Fruit fly (Drosophila melanogaster) whole organism, embryonic: ENCODE data around the gene Nup107.

Experiments used
- Bdp1 ChIP-seq: fragments of 200-800 bp; sonication (Bioruptor generic); optimal IDR thresholded peaks from 3 replicates; lab custom pipeline; 2016; ENCODE audit warnings: missing biosample characterization, missing genetic modification characterization
- Bgb ChIP-seq: fragments of 200-800 bp; sonication (Bioruptor generic); IDR thresholded peaks from 2 replicates; pipeline ENCODE4 v1.3.6; 2022; ENCODE audit warnings: missing biosample characterization, missing genetic modification characterization; ENCODE audit not compliant: partially characterized antibody
- BtbVII ChIP-seq: fragments of 200-800 bp; sonication (Bioruptor generic); optimal IDR thresholded peaks from 3 replicates; lab custom pipeline; 2017; ENCODE audit warnings: missing biosample characterization, mild to moderate bottlenecking, missing genetic modification characterization
- C15 ChIP-seq: fragments of 200-800 bp; sonication (Bioruptor generic); IDR thresholded peaks from 3 replicates; pipeline ENCODE4 v1.3.6; 2022; ENCODE audit warnings: missing biosample characterization, missing genetic modification characterization
- CG11247 ChIP-seq: fragments of 200-800 bp; sonication (Bioruptor generic); IDR thresholded peaks from 2 replicates; pipeline ENCODE4 v1.3.6; 2022; ENCODE audit warnings: missing biosample characterization, missing genetic modification characterization
- CG11695 ChIP-seq: fragments of 200-800 bp; sonication (Bioruptor generic); IDR thresholded peaks from 3 replicates; pipeline ENCODE4 v1.3.6; 2022; ENCODE audit warnings: missing biosample characterization, missing genetic modification characterization
- CG12942 ChIP-seq: fragments of 200-800 bp; sonication (Bioruptor generic); optimal IDR thresholded peaks from 3 replicates; lab custom pipeline; 2016; ENCODE audit warnings: missing biosample characterization, missing genetic modification characterization
- CG15269 ChIP-seq: fragments of 200-800 bp; sonication (Bioruptor generic); optimal IDR thresholded peaks from 2 replicates; lab custom pipeline; 2018; ENCODE audit warnings: missing biosample characterization, mild to moderate bottlenecking, missing genetic modification characterization, moderate library complexity
- CG1603 ChIP-seq: fragments of 200-800 bp; sonication (Bioruptor generic); optimal IDR thresholded peaks from 2 replicates; lab custom pipeline; 2019; ENCODE audit warnings: missing biosample characterization, mild to moderate bottlenecking, missing genetic modification characterization, moderate library complexity
- CG17912 ChIP-seq: fragments of 200-800 bp; sonication (Bioruptor generic); optimal IDR thresholded peaks from 2 replicates; lab custom pipeline; 2018; ENCODE audit warnings: missing biosample characterization, mild to moderate bottlenecking, missing genetic modification characterization
- CG18599 ChIP-seq: fragments of 200-800 bp; sonication (Bioruptor generic); optimal IDR thresholded peaks from 3 replicates; lab custom pipeline; 2017; ENCODE audit warnings: missing biosample characterization, missing genetic modification characterization, mild to moderate bottlenecking, moderate library complexity, missing genetic modification reagents
- CG2202 ChIP-seq: fragments of 200-800 bp; sonication (Bioruptor generic); optimal IDR thresholded peaks from 2 replicates; lab custom pipeline; 2018; ENCODE audit warnings: missing biosample characterization, mild to moderate bottlenecking, missing genetic modification characterization
- CG30431 ChIP-seq: fragments of 200-800 bp; sonication (Bioruptor generic); optimal IDR thresholded peaks from 2 replicates; lab custom pipeline; 2017; ENCODE audit warnings: missing biosample characterization, missing genetic modification characterization
- CG3407 ChIP-seq: fragments of 200-800 bp; sonication (Bioruptor generic); optimal IDR thresholded peaks from 2 replicates; lab custom pipeline; 2018; ENCODE audit warnings: missing biosample characterization, mild to moderate bottlenecking, missing genetic modification characterization
- CG4328 ChIP-seq: fragments of 200-800 bp; sonication (Bioruptor generic); optimal IDR thresholded peaks from 3 replicates; lab custom pipeline; 2017; ENCODE audit warnings: missing biosample characterization, missing genetic modification reagents, missing genetic modification characterization
- CG4404 ChIP-seq: fragments of 200-800 bp; sonication (Bioruptor generic); IDR thresholded peaks from 2 replicates; pipeline ENCODE4 v1.3.6; 2022; ENCODE audit warnings: missing biosample characterization, missing genetic modification characterization
- CG8765 ChIP-seq: fragments of 200-800 bp; sonication (Bioruptor generic); IDR thresholded peaks from 2 replicates; pipeline ENCODE4 v1.3.6; 2022; ENCODE audit warnings: missing biosample characterization, missing genetic modification characterization
- CG8944 ChIP-seq: fragments of 200-800 bp; sonication (Bioruptor generic); optimal IDR thresholded peaks from 3 replicates; lab custom pipeline; 2016; ENCODE audit warnings: missing biosample characterization, missing genetic modification characterization
- CTCF ChIP-seq: fragments of 200-800 bp; sonication (Bioruptor generic); optimal IDR thresholded peaks from 2 replicates; lab custom pipeline; 2017; ENCODE audit warnings: missing biosample characterization, mild to moderate bottlenecking, missing genetic modification characterization, moderate library complexity
- Dp ChIP-seq: fragments of 200-800 bp; sonication (Bioruptor generic); optimal IDR thresholded peaks from 2 replicates; lab custom pipeline; 2018; ENCODE audit warnings: missing biosample characterization, mild to moderate bottlenecking, missing genetic modification characterization, moderate library complexity
- Elba2 ChIP-seq: fragments of 200-800 bp; sonication (Bioruptor generic); optimal IDR thresholded peaks from 3 replicates; lab custom pipeline; 2016; ENCODE audit warnings: missing biosample characterization, missing genetic modification characterization
- Ets65A ChIP-seq: fragments of 200-800 bp; sonication (Bioruptor generic); peaks from one replicate; lab custom pipeline; 2016; ENCODE audit warnings: missing biosample characterization, missing genetic modification characterization
- Hmx ChIP-seq: fragments of 200-800 bp; sonication (Bioruptor generic); optimal IDR thresholded peaks from 2 replicates; lab custom pipeline; 2016; ENCODE audit warnings: missing biosample characterization, missing genetic modification characterization
- Hr78 ChIP-seq, 2 experiments: fragments of 200-800 bp in 1 of 2; fragments of >200 bp in 1 of 2; sonication (Bioruptor generic) in 1 of 2; optimal IDR thresholded peaks; 2 replicates each; lab custom pipeline; 2017 to 2019; ENCODE audit warnings: missing biosample characterization in 2 of 2, missing genetic modification characterization in 2 of 2, mild to moderate bottlenecking in 1 of 2, moderate library complexity in 1 of 2
- Max ChIP-seq: fragments of 200-800 bp; sonication (Bioruptor generic); optimal IDR thresholded peaks from 2 replicates; lab custom pipeline; 2016; ENCODE audit warnings: missing biosample characterization, mild to moderate bottlenecking, missing genetic modification characterization
- Oaz ChIP-seq: fragments of 200-800 bp; sonication (Bioruptor generic); IDR thresholded peaks from 2 replicates; pipeline ENCODE4 v1.3.6; 2022; ENCODE audit warnings: missing biosample characterization, missing genetic modification characterization
- Optix ChIP-seq: fragments of 200-800 bp; sonication (Bioruptor generic); IDR thresholded peaks from 3 replicates; pipeline ENCODE4 v1.3.6; 2022; ENCODE audit warnings: missing biosample characterization, missing genetic modification characterization
- al ChIP-seq: fragments of 200-800 bp; sonication (Bioruptor generic); IDR thresholded peaks from 2 replicates; pipeline ENCODE4 v1.3.6; 2022; ENCODE audit warnings: missing biosample characterization, missing genetic modification characterization
- bsh ChIP-seq, 2 experiments: fragments of 200-800 bp; sonication (Bioruptor generic); optimal IDR thresholded peaks; 2 replicates each; lab custom pipeline; 2017 to 2018; ENCODE audit warnings: mild to moderate bottlenecking in 2 of 2, missing biosample characterization in 2 of 2, missing genetic modification characterization in 2 of 2, moderate library complexity in 1 of 2
- cato ChIP-seq: fragments of 200-800 bp; sonication (Bioruptor generic); optimal IDR thresholded peaks from 2 replicates; lab custom pipeline; 2016; ENCODE audit warnings: missing biosample characterization, missing genetic modification characterization, borderline replicate concordance
- chn ChIP-seq: fragments of 200-800 bp; sonication (Bioruptor generic); optimal IDR thresholded peaks from 2 replicates; lab custom pipeline; 2016; ENCODE audit warnings: missing biosample characterization, missing genetic modification characterization
- crp ChIP-seq, 2 experiments: fragments of 200-800 bp; sonication (Bioruptor generic); optimal IDR thresholded peaks; 2 replicates in 1 of 2; 3 replicates in 1 of 2; lab custom pipeline; 2017; ENCODE audit warnings: missing biosample characterization in 2 of 2, missing genetic modification characterization in 2 of 2, mild to moderate bottlenecking in 1 of 2, moderate library complexity in 1 of 2
- dan ChIP-seq: fragments of 200-800 bp; sonication (Bioruptor generic); IDR thresholded peaks from 2 replicates; pipeline ENCODE4 v1.3.6; 2022; ENCODE audit warnings: missing biosample characterization, missing genetic modification characterization
- dpn ChIP-seq, 2 experiments: fragments of 200-800 bp; sonication (Bioruptor generic); optimal IDR thresholded peaks; 3 replicates each; lab custom pipeline; 2016; ENCODE audit warnings: missing biosample characterization in 2 of 2, missing genetic modification characterization in 2 of 2
- gsb ChIP-seq: fragments of 200-800 bp; sonication (Bioruptor generic); IDR thresholded peaks from 2 replicates; pipeline ENCODE4 v1.3.6; 2022; ENCODE audit warnings: missing biosample characterization, missing genetic modification characterization
- gsb-n ChIP-seq: fragments of 200-800 bp; sonication (Bioruptor generic); optimal IDR thresholded peaks from 3 replicates; lab custom pipeline; 2018; ENCODE audit warnings: missing biosample characterization, mild to moderate bottlenecking, missing genetic modification characterization
- h ChIP-seq: fragments of >200 bp; optimal IDR thresholded peaks from 2 replicates; lab custom pipeline; 2017
- ham ChIP-seq: fragments of 200-800 bp; sonication (Bioruptor generic); IDR thresholded peaks from 2 replicates; pipeline ENCODE4 v1.3.6; 2022; ENCODE audit warnings: missing biosample characterization, missing genetic modification characterization
- klu ChIP-seq: fragments of 200-800 bp; sonication (Bioruptor generic); IDR thresholded peaks from 2 replicates; pipeline ENCODE4 v1.3.6; 2022; ENCODE audit warnings: missing biosample characterization, missing genetic modification characterization
- nerfin-1 ChIP-seq: fragments of 200-800 bp; sonication (Bioruptor generic); optimal IDR thresholded peaks from 3 replicates; lab custom pipeline; 2019; ENCODE audit warnings: missing biosample characterization, mild to moderate bottlenecking, missing genetic modification characterization, moderate library complexity
- nom ChIP-seq: fragments of 200-800 bp; sonication (Bioruptor generic); optimal IDR thresholded peaks from 2 replicates; lab custom pipeline; 2017; ENCODE audit warnings: missing biosample characterization, missing genetic modification characterization, mild to moderate bottlenecking, moderate library complexity, missing genetic modification reagents
- peb ChIP-seq: fragments of 200-800 bp; sonication (Bioruptor generic); IDR thresholded peaks from 2 replicates; pipeline ENCODE4 v1.3.6; 2022; ENCODE audit warnings: missing biosample characterization, missing genetic modification characterization
- scrt ChIP-seq: fragments of 200-800 bp; sonication (Bioruptor generic); optimal IDR thresholded peaks from 2 replicates; lab custom pipeline; 2018; ENCODE audit warnings: missing biosample characterization, mild to moderate bottlenecking, missing genetic modification characterization, moderate library complexity
- sd ChIP-seq: fragments of 200-800 bp; sonication (Bioruptor generic); optimal IDR thresholded peaks from 3 replicates; lab custom pipeline; 2018; ENCODE audit warnings: missing biosample characterization, mild to moderate bottlenecking, missing genetic modification characterization, moderate library complexity
- sna ChIP-seq: fragments of 200-800 bp; sonication (Bioruptor generic); IDR thresholded peaks from 2 replicates; pipeline ENCODE4 v1.3.6; 2022; ENCODE audit warnings: missing biosample characterization, missing genetic modification characterization; ENCODE audit not compliant: partially characterized antibody
- sob ChIP-seq: fragments of 200-800 bp; sonication (Bioruptor generic); IDR thresholded peaks from 2 replicates; pipeline ENCODE4 v1.3.6; 2022; ENCODE audit warnings: missing biosample characterization, missing genetic modification characterization
- sr ChIP-seq: fragments of 200-800 bp; sonication (Bioruptor generic); IDR thresholded peaks from 3 replicates; pipeline ENCODE4 v1.3.6; 2022; ENCODE audit warnings: missing biosample characterization, missing genetic modification characterization
- tgo ChIP-seq: fragments of 200-800 bp; sonication (Bioruptor generic); IDR thresholded peaks from 3 replicates; pipeline ENCODE4 v1.3.6; 2022; ENCODE audit warnings: missing biosample characterization, missing genetic modification characterization
- tio ChIP-seq: fragments of 200-800 bp; sonication (Bioruptor generic); optimal IDR thresholded peaks from 2 replicates; lab custom pipeline; 2017; ENCODE audit warnings: missing biosample characterization, missing genetic modification characterization, inconsistent platforms
- wdn ChIP-seq: fragments of 200-800 bp; sonication (Bioruptor generic); IDR thresholded peaks from 2 replicates; pipeline ENCODE4 v1.3.6; 2022; ENCODE audit warnings: missing biosample characterization, missing genetic modification characterization
- z ChIP-seq: fragments of 200-800 bp; sonication (Bioruptor generic); IDR thresholded peaks from 3 replicates; pipeline ENCODE4 v1.3.6; 2022; ENCODE audit warnings: missing biosample characterization, missing genetic modification characterization

The Nup107 gene

DNA sequence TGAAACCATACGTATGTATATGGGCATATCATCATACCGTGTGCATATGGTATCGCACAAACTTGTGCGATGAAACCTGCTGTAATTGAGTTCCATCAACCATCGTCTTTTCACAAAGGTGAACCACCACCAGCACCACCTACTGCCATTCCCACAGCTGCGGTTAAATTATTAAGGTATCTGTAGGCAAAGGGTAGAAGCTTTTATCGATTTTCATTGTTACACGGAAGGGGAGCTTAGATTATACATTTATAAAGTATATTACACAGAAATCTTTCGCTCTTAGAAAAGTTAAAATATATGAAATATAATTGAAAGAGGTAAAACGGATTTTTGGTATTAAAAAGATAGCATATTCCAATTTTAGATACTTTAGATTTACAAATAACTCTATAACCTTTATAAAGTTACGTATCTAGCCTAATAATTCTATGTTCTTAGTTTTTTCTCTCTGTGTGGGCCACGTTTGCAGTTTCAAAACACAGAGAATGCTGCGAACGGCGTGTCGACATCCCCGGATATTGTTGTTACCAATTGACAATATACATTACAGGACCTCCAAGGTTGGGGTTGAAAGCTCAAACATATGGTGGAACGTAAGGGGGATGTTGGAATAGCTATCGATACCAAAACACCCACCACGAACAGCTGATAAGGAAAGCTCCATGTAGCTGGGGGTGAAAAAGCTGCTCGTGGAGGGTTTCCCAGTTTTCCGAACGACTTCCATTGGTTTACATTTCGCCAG is 24.7 kb upstream of the Nup107 start, which contains the start of gene CG6495 (continued):
- TF ChIP-seq klu (no peak), CG11695 (peak; percentile 60; the same call in 2 of the 3 replicates), sd (tag; lab: Kevin White, UChicago) (no peak), chn (no peak), Oaz (GFP tag; lab: Robert Waterston, UW) (no peak), ham (no peak), bsh (GFP tag; optimal IDR thresholded peaks at IDR 0.05; lab: Kevin White, UChicago) (peak in 1 of 2 experiments; percentile 69), BtbVII (GFP tag; lab: Kevin White, UChicago) (peak; percentile 57), Bgb (no peak; the same call in 1 of the 2 replicates), wdn (GFP tag; lab: Robert Waterston, UW) (no peak), gsb (GFP tag; lab: Robert Waterston, UW) (no peak), CG4328 (GFP tag; lab: Kevin White, UChicago) (peak; percentile 8), Hr78 (GFP tag; optimal IDR thresholded peaks at IDR 0.05; lab: Kevin White, UChicago) (no peak), Max (GFP tag; lab: Kevin White, UChicago) (no peak), CG18599 (GFP tag; lab: Kevin White, UChicago) (peak; percentile 86), CG2202 (no peak), CG8765 (GFP tag; lab: Robert Waterston, UW) (no peak), al (GFP tag; lab: Robert Waterston, UW) (no peak), sob (no peak), gsb-n (no peak), CG3407 (GFP tag; lab: Kevin White, UChicago) (no peak), CG15269 (tag; lab: Kevin White, UChicago) (peak; percentile 72), Bdp1 (no peak), Dp (GFP tag; lab: Kevin White, UChicago) (no peak), nerfin-1 (tag; lab: Kevin White, UChicago) (peak; percentile 16), h (lab: Kevin White, UChicago) (no peak), CTCF (GFP tag; lab: Kevin White, UChicago) (no peak), peb (no peak), CG11247 (GFP tag; lab: Robert Waterston, UW) (no peak), tio (no peak), CG17912 (GFP tag; lab: Kevin White, UChicago) (no peak), CG8944 (GFP tag; lab: Kevin White, UChicago) (no peak), Ets65A (no peak), cato (GFP tag; lab: Kevin White, UChicago) (no peak), Optix (GFP tag; lab: Robert Waterston, UW) (no peak), sna (GFP tag; lab: Robert Waterston, UW) (no peak), sr (GFP tag; lab: Robert Waterston, UW) (no peak), C15 (GFP tag; lab: Robert Waterston, UW) (no peak), z (no peak), CG1603 (tag; lab: Kevin White, UChicago) (no peak), CG12942 (GFP tag; lab: Kevin White, UChicago) (no peak), scrt (peak; percentile 26), Elba2 (no peak), Hmx (GFP tag; lab: Kevin White, UChicago) (no peak), dan (no peak), CG4404 (GFP tag; lab: Robert Waterston, UW) (no peak), CG30431 (GFP tag; lab: Kevin White, UChicago) (no peak), tgo (GFP tag; lab: Robert Waterston, UW) (peak; percentile 50; the same call in 2 of the 3 replicates), nom (GFP tag; lab: Kevin White, UChicago) (no peak), crp (GFP tag; optimal IDR thresholded peaks at IDR 0.05; lab: Kevin White, UChicago) (peak in 1 of 2 experiments; percentile 71), dpn (GFP tag; optimal IDR thresholded peaks at IDR 0.05; lab: Kevin White, UChicago) (peak; percentile 8 to 33)
